Worm (Caenorhabditis elegans): Measurements from ENCODE around the gene twk-40.
A peak's percentile ranks its signal among the peaks of the same experiment; 100 is the strongest.

The twk-40 gene

DNA sequence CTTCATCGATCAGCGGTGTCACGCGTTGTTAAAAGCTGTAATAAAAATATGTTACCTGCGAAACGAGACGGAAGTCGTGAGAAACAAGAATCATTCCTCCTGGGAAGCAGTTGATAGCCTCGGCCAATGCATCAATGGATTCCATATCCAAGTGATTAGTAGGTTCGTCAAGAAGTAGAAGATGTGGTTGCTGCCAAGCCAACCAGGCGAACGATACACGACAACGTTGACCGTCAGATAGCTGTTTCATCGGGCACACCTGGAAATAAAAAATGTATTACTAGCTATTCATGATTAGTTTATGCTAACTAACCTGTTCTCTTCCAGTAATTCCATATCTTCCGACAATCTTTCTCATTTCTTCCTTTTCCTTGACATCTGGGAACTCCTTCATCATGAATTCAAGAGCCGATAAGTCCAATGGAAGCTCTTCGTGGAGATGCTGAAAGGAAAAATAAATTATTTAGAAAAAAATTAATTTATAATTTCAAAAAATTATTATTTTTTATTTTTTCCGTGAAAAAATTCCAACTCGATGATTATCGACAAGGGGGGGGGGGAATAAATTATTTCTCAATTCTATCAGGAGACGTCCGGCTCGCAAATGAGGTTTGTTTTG lies 33.2 kb downstream of the twk-40 start, which contains the start of gene tag-164:
TSS of gene tag-164 (plus strand) at position 569 of the 619 bp plus-strand sequence.
- TF ChIP-seq aha-1 (tag; optimal IDR thresholded peaks at IDR 0.05) (no peak), fkh-4 (tag; optimal IDR thresholded peaks at IDR 0.05; ENCODE audit: borderline replicate concordance) (no peak), C34B4.2 (tag; optimal IDR thresholded peaks at IDR 0.05) (no peak), nhr-20 (tag; optimal IDR thresholded peaks at IDR 0.05) (no peak), mep-1 (tag; optimal IDR thresholded peaks at IDR 0.05) (no peak), grh-1 (GFP tag; IDR thresholded peaks at IDR 0.05) (no peak), aly-2 (tag; optimal IDR thresholded peaks at IDR 0.05) (no peak), nhr-71 (tag; optimal IDR thresholded peaks at IDR 0.05) (no peak), lin-13 (GFP tag; optimal IDR thresholded peaks at IDR 0.05) (no peak), ceh-90 (tag; optimal IDR thresholded peaks at IDR 0.05) (no peak), ceh-82 (tag; optimal IDR thresholded peaks at IDR 0.05) (no peak), egl-27 (tag; optimal IDR thresholded peaks at IDR 0.05) (no peak), unc-62 (GFP tag; optimal IDR thresholded peaks at IDR 0.05) (no peak)

DNA sequence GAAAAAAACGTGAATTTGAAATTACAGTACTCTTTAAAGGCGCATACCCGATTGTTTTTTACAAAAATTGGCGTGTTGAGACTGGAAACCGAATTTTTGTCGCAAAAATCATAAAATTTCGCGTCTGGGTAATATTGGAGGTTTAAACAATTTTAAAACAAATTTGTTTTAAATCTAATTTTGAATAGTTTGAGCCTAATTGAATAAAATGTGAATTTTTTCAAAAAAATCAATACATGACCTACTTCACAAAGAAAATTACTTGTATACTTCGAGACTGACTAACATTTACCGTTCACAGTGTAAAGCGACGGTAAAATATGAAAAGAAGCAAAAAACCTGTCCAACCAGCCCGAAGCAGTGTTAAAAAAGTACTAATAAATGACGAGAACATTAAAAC lies 35.0 kb downstream of the twk-40 start:
- no peak for TF ChIP-seq C16A3.4 (tag; optimal IDR thresholded peaks at IDR 0.05)
- no peak for TF ChIP-seq nhr-77 (tag; optimal IDR thresholded peaks at IDR 0.05)
- no peak for TF ChIP-seq efl-3 (GFP tag; optimal IDR thresholded peaks at IDR 0.05)
- no peak for TF ChIP-seq aly-2 (tag; optimal IDR thresholded peaks at IDR 0.05)
- TF ChIP-seq nhr-47 (tag; optimal IDR thresholded peaks at IDR 0.05), result no peak
- TF ChIP-seq grh-1 (GFP tag; IDR thresholded peaks at IDR 0.05), result no peak
- no peak for TF ChIP-seq elt-3 (tag; optimal IDR thresholded peaks at IDR 0.05)
- no peak for TF ChIP-seq lir-3 (tag; optimal IDR thresholded peaks at IDR 0.05; ENCODE audit: poor library complexity)
- TF ChIP-seq blmp-1 (tag; optimal IDR thresholded peaks at IDR 0.05), result no peak
- TF ChIP-seq snpc-4 (tag; optimal IDR thresholded peaks at IDR 0.05), result no peak
- no peak for TF ChIP-seq zag-1 (tag; optimal IDR thresholded peaks at IDR 0.05)

DNA sequence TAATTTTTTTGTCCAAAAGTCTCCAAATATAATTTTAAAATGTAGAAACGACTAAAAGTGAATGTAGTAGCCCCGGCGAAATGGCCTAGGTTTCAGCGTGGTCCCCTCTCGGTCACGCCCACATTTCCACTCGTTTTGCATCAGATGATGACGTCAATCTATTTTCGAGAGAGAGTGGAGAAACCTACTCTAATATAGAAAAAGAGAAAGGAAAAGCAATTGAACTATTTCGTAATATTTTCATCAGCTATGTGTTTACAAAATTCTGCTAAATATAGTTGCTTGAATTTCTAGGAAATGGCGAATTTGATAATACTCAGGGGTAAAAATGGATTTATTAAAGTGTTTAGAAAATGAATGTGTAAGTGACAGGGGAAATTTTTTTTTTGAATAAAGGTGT lies 36.5 kb downstream of the twk-40 start:
- TF ChIP-seq swsn-7 (tag; optimal IDR thresholded peaks at IDR 0.05) (peak; percentile 32), mef-2 (tag; optimal IDR thresholded peaks at IDR 0.05) (peak; percentile 84), lsy-2 (tag; optimal IDR thresholded peaks at IDR 0.05) (peak; percentile 51 to 71), mep-1 (tag; optimal IDR thresholded peaks at IDR 0.05) (peak; percentile 50), ceh-88 (GFP tag; IDR thresholded peaks at IDR 0.05) (no peak), zip-4 (GFP tag; optimal IDR thresholded peaks at IDR 0.05) (peak; percentile 50), lin-35 (GFP tag; optimal IDR thresholded peaks at IDR 0.05) (peak in 1 of 2 experiments; percentile 48), nhr-71 (tag; optimal IDR thresholded peaks at IDR 0.05) (peak; percentile 73), efl-1 (optimal IDR thresholded peaks at IDR 0.05) (peak; percentile 27), efl-1 (GFP tag; optimal IDR thresholded peaks at IDR 0.05 in 1 of 2) (peak; percentile 31 to 57), dpl-1 (GFP tag; optimal IDR thresholded peaks at IDR 0.05) (peak in 1 of 3 experiments; percentile 35), skn-1 (tag; optimal IDR thresholded peaks at IDR 0.05) (peak; percentile 21), tbx-2 (tag; optimal IDR thresholded peaks at IDR 0.05) (no peak), fkh-10 (GFP tag; optimal IDR thresholded peaks at IDR 0.05) (peak; percentile 31), isw-1 (GFP tag; IDR thresholded peaks at IDR 0.05) (peak; percentile 35; the same call in 1 of the 2 replicates), nhr-237 (tag; optimal IDR thresholded peaks at IDR 0.05) (peak; percentile 22), egl-13 (tag; optimal IDR thresholded peaks at IDR 0.05) (peak; percentile 51), lin-13 (GFP tag; optimal IDR thresholded peaks at IDR 0.05) (peak; percentile 35), ceh-82 (tag; optimal IDR thresholded peaks at IDR 0.05) (peak in 2 of 3 experiments; percentile 4 to 41), nhr-47 (tag; optimal IDR thresholded peaks at IDR 0.05) (peak; percentile 51), mdl-1 (tag; optimal IDR thresholded peaks at IDR 0.05) (no peak), F16B12.6 (tag; optimal IDR thresholded peaks at IDR 0.05) (no peak), fkh-8 (tag; optimal IDR thresholded peaks at IDR 0.05) (peak; percentile 43), ztf-4 (tag; optimal IDR thresholded peaks at IDR 0.05) (no peak), blmp-1 (tag; optimal IDR thresholded peaks at IDR 0.05) (peak; percentile 10), xbp-1 (tag; optimal IDR thresholded peaks at IDR 0.05) (peak; percentile 22), lir-3 (tag; optimal IDR thresholded peaks at IDR 0.05; ENCODE audit: poor library complexity) (peak; percentile 32), hlh-17 (GFP tag; optimal IDR thresholded peaks at IDR 0.05; ENCODE audit: borderline replicate concordance) (no peak)

All from whole organism, L1 larva.